Fruit fly (Drosophila melanogaster) whole organism, prepupa: ENCODE data around the gene CG33927.

Source experiments
- Blimp-1 ChIP-seq: fragments of 200-800 bp; sonication (Bioruptor generic); optimal IDR thresholded peaks from 3 replicates; lab custom pipeline; 2017; ENCODE audit warnings: missing biosample characterization, missing genetic modification characterization, mild to moderate bottlenecking, moderate library complexity, missing genetic modification reagents
- CG10631 ChIP-seq: fragments of 200-800 bp; sonication (Bioruptor generic); optimal IDR thresholded peaks from 2 replicates; lab custom pipeline; 2016; ENCODE audit warnings: missing biosample characterization, missing genetic modification characterization
- CG10669 ChIP-seq: fragments of 200-800 bp; sonication (Bioruptor generic); optimal IDR thresholded peaks from 3 replicates; lab custom pipeline; 2018; ENCODE audit warnings: missing biosample characterization, mild to moderate bottlenecking, missing genetic modification characterization, moderate library complexity
- CG11294 ChIP-seq: fragments of 200-800 bp; sonication (Bioruptor generic); IDR thresholded peaks from 2 replicates; pipeline ENCODE4 v1.3.6; 2022; ENCODE audit warnings: missing biosample characterization, missing genetic modification characterization
- CG11762 ChIP-seq: fragments of 200-800 bp; sonication (Bioruptor generic); optimal IDR thresholded peaks from 3 replicates; lab custom pipeline; 2016; ENCODE audit warnings: missing biosample characterization, missing genetic modification characterization; ENCODE audit not compliant: insufficient read depth
- CG11902 ChIP-seq: fragments of 200-800 bp; sonication (Bioruptor generic); optimal IDR thresholded peaks from 3 replicates; lab custom pipeline; 2016; ENCODE audit warnings: missing biosample characterization, missing genetic modification characterization
- CG15336 ChIP-seq: fragments of 200-800 bp; sonication (Bioruptor generic); IDR thresholded peaks from 2 replicates; pipeline ENCODE4 v1.3.6; 2022; ENCODE audit warnings: missing biosample characterization, missing genetic modification characterization
- CG1621 ChIP-seq: fragments of 200-800 bp; sonication (Bioruptor generic); optimal IDR thresholded peaks from 3 replicates; lab custom pipeline; 2018; ENCODE audit warnings: missing biosample characterization, mild to moderate bottlenecking, missing genetic modification characterization
- CG16779 ChIP-seq: fragments of 200-800 bp; sonication (Bioruptor generic); optimal IDR thresholded peaks from 3 replicates; lab custom pipeline; 2017; ENCODE audit warnings: missing biosample characterization, mild to moderate bottlenecking, missing genetic modification characterization
- CG3032 ChIP-seq: fragments of 200-800 bp; optimal IDR thresholded peaks from 2 replicates; lab custom pipeline; 2019; ENCODE audit warnings: missing biosample characterization, mild to moderate bottlenecking, missing genetic modification characterization, moderate library complexity
- CG31627 ChIP-seq: fragments of 200-800 bp; sonication (Bioruptor generic); optimal IDR thresholded peaks from 3 replicates; lab custom pipeline; 2016; ENCODE audit warnings: missing biosample characterization, missing genetic modification characterization
- CG32006 ChIP-seq: fragments of 200-800 bp; sonication (Bioruptor generic); optimal IDR thresholded peaks from 3 replicates; lab custom pipeline; 2017; ENCODE audit warnings: missing biosample characterization, mild to moderate bottlenecking, missing genetic modification characterization
- CG34406 ChIP-seq: fragments of 200-800 bp; sonication (Bioruptor generic); optimal IDR thresholded peaks from 3 replicates; lab custom pipeline; 2016; ENCODE audit warnings: missing biosample characterization, missing genetic modification characterization
- CG4318 ChIP-seq: fragments of 200-800 bp; sonication (Bioruptor generic); optimal IDR thresholded peaks from 3 replicates; lab custom pipeline; 2017; ENCODE audit warnings: missing biosample characterization, mild to moderate bottlenecking, missing genetic modification characterization
- CG6163 ChIP-seq: fragments of 200-800 bp; sonication (Bioruptor generic); IDR thresholded peaks from 3 replicates; pipeline ENCODE4 v1.3.6; 2022; ENCODE audit warnings: missing biosample characterization, missing genetic modification characterization
- CG6276 ChIP-seq: fragments of 200-800 bp; sonication (Bioruptor generic); optimal IDR thresholded peaks from 2 replicates; lab custom pipeline; 2017; ENCODE audit warnings: missing biosample characterization, mild to moderate bottlenecking, missing genetic modification characterization
- CG6792 ChIP-seq: fragments of 200-800 bp; sonication (Bioruptor generic); optimal IDR thresholded peaks from 3 replicates; lab custom pipeline; 2016; ENCODE audit warnings: missing biosample characterization, missing genetic modification characterization
- CG6808 ChIP-seq: fragments of 200-800 bp; sonication (Bioruptor generic); optimal IDR thresholded peaks from 3 replicates; lab custom pipeline; 2017; ENCODE audit warnings: missing biosample characterization, missing genetic modification characterization, mild to moderate bottlenecking, moderate library complexity, missing genetic modification reagents
- CG6854 ChIP-seq: fragments of 200-800 bp; sonication (Bioruptor generic); optimal IDR thresholded peaks from 2 replicates; lab custom pipeline; 2017; ENCODE audit warnings: missing biosample characterization, mild to moderate bottlenecking, missing genetic modification characterization
- CG7368 ChIP-seq: fragments of 200-800 bp; sonication (Bioruptor generic); optimal IDR thresholded peaks from 3 replicates; lab custom pipeline; 2016; ENCODE audit warnings: missing biosample characterization, missing genetic modification characterization
- CG8119 ChIP-seq: fragments of 200-800 bp; sonication (Bioruptor generic); IDR thresholded peaks from 3 replicates; pipeline ENCODE4 v1.3.6; 2022; ENCODE audit warnings: missing biosample characterization, missing genetic modification characterization
- CG8319 ChIP-seq: fragments of 200-800 bp; sonication (Bioruptor generic); optimal IDR thresholded peaks from 3 replicates; lab custom pipeline; 2016; ENCODE audit warnings: missing biosample characterization, missing genetic modification characterization
- CG8632 ChIP-seq: fragments of 200-800 bp; sonication (Bioruptor generic); optimal IDR thresholded peaks from 3 replicates; lab custom pipeline; 2016; ENCODE audit warnings: missing biosample characterization, missing genetic modification characterization
- CG9139 ChIP-seq: fragments of 200-800 bp; sonication (Bioruptor generic); optimal IDR thresholded peaks from 3 replicates; lab custom pipeline; 2017; ENCODE audit warnings: missing biosample characterization, mild to moderate bottlenecking, missing genetic modification characterization
- Eip78C ChIP-seq: fragments of 200-800 bp; sonication (Bioruptor generic); peaks from one replicate; lab custom pipeline; 2016; ENCODE audit warnings: missing biosample characterization, missing genetic modification characterization
- Eip93F ChIP-seq: fragments of 200-800 bp; sonication (Bioruptor generic); optimal IDR thresholded peaks from 2 replicates; lab custom pipeline; 2016; ENCODE audit warnings: missing biosample characterization, mild to moderate bottlenecking, missing genetic modification characterization
- Ets21C ChIP-seq: fragments of 200-800 bp; sonication (Bioruptor generic); optimal IDR thresholded peaks from 3 replicates; lab custom pipeline; 2016; ENCODE audit warnings: missing biosample characterization, missing genetic modification characterization
- Gug ChIP-seq: fragments of 200-800 bp; sonication (Bioruptor generic); IDR thresholded peaks from 2 replicates; pipeline ENCODE4 v1.3.6; 2022; ENCODE audit warnings: missing biosample characterization, missing genetic modification characterization
- Hr39 ChIP-seq: fragments of 200-800 bp; sonication (Bioruptor generic); optimal IDR thresholded peaks from 2 replicates; lab custom pipeline; 2016; ENCODE audit warnings: missing biosample characterization, missing genetic modification characterization
- Hr4 ChIP-seq: fragments of 200-800 bp; sonication (Bioruptor generic); optimal IDR thresholded peaks from 3 replicates; lab custom pipeline; 2016; ENCODE audit warnings: missing biosample characterization, missing genetic modification characterization
- Lpt ChIP-seq: fragments of 200-800 bp; sonication (Bioruptor generic); optimal IDR thresholded peaks from 3 replicates; lab custom pipeline; 2016; ENCODE audit warnings: missing biosample characterization, missing genetic modification characterization
- OdsH ChIP-seq: fragments of 200-800 bp; sonication (Bioruptor generic); optimal IDR thresholded peaks from 3 replicates; lab custom pipeline; 2016; ENCODE audit warnings: missing biosample characterization, missing genetic modification characterization
- Smox ChIP-seq: fragments of 200-800 bp; sonication (Bioruptor generic); optimal IDR thresholded peaks from 3 replicates; lab custom pipeline; 2016; ENCODE audit warnings: missing biosample characterization, missing genetic modification characterization
- Sox102F ChIP-seq: fragments of 200-800 bp; sonication (Bioruptor generic); optimal IDR thresholded peaks from 2 replicates; lab custom pipeline; 2016; ENCODE audit warnings: missing biosample characterization, mild to moderate bottlenecking, missing genetic modification characterization
- Sox14 ChIP-seq: fragments of 200-800 bp; sonication (Bioruptor generic); optimal IDR thresholded peaks from 3 replicates; lab custom pipeline; 2016; ENCODE audit warnings: missing biosample characterization, missing genetic modification characterization
- Sox15 ChIP-seq: fragments of 200-800 bp; sonication (Bioruptor generic); optimal IDR thresholded peaks from 3 replicates; lab custom pipeline; 2016; ENCODE audit warnings: missing biosample characterization, missing genetic modification characterization
- acj6 ChIP-seq: fragments of 200-800 bp; sonication (Bioruptor generic); optimal IDR thresholded peaks from 3 replicates; lab custom pipeline; 2016; ENCODE audit warnings: missing biosample characterization, missing genetic modification characterization
- cyc ChIP-seq: fragments of 200-800 bp; sonication (Bioruptor generic); optimal IDR thresholded peaks from 3 replicates; lab custom pipeline; 2016; ENCODE audit warnings: missing biosample characterization, missing genetic modification characterization
- dac ChIP-seq: fragments of 200-800 bp; sonication (Bioruptor generic); optimal IDR thresholded peaks from 2 replicates; lab custom pipeline; 2017; ENCODE audit warnings: missing biosample characterization, mild to moderate bottlenecking, missing genetic modification characterization
- dsx ChIP-seq: fragments of 200-800 bp; optimal IDR thresholded peaks from 3 replicates; lab custom pipeline; 2019; ENCODE audit warnings: missing biosample characterization, mild to moderate bottlenecking, missing genetic modification characterization, moderate library complexity; ENCODE audit not compliant: poor library complexity, severe bottlenecking
- eg ChIP-seq: fragments of 200-800 bp; sonication (Bioruptor generic); IDR thresholded peaks from 3 replicates; pipeline ENCODE4 v1.3.6; 2022; ENCODE audit warnings: missing biosample characterization, missing genetic modification characterization
- esn ChIP-seq: fragments of 200-800 bp; sonication (Bioruptor generic); optimal IDR thresholded peaks from 2 replicates; lab custom pipeline; 2016; ENCODE audit warnings: missing biosample characterization, mild to moderate bottlenecking, missing genetic modification characterization, moderate library complexity
- fkh ChIP-seq: fragments of 200-800 bp; sonication (Bioruptor generic); optimal IDR thresholded peaks from 3 replicates; lab custom pipeline; 2017; ENCODE audit warnings: missing biosample characterization, mild to moderate bottlenecking, missing genetic modification characterization, moderate library complexity
- lz ChIP-seq: fragments of 200-800 bp; sonication (Bioruptor generic); optimal IDR thresholded peaks from 3 replicates; lab custom pipeline; 2016; ENCODE audit warnings: missing biosample characterization, missing genetic modification characterization
- pdm3 ChIP-seq: fragments of 200-800 bp; sonication (Bioruptor generic); optimal IDR thresholded peaks from 3 replicates; lab custom pipeline; 2016; ENCODE audit warnings: missing biosample characterization, missing genetic modification characterization
- salr ChIP-seq, 2 experiments: fragments of 200-800 bp; sonication (Bioruptor generic); optimal IDR thresholded peaks; 3 replicates each; lab custom pipeline; 2016 to 2018; ENCODE audit warnings: missing biosample characterization in 2 of 2, missing genetic modification characterization in 2 of 2, mild to moderate bottlenecking in 1 of 2
- spab ChIP-seq: fragments of 200-800 bp; sonication (Bioruptor generic); optimal IDR thresholded peaks from 2 replicates; lab custom pipeline; 2017; ENCODE audit warnings: missing biosample characterization, mild to moderate bottlenecking, missing genetic modification characterization, missing genetic modification reagents
- ss ChIP-seq, 2 experiments: fragments of 200-800 bp; sonication (Bioruptor generic); optimal IDR thresholded peaks; 2 replicates in 1 of 2; 3 replicates in 1 of 2; lab custom pipeline; 2017 to 2018; ENCODE audit warnings: mild to moderate bottlenecking in 2 of 2, missing biosample characterization in 2 of 2, missing genetic modification characterization in 2 of 2, moderate library complexity in 1 of 2
- svp ChIP-seq: fragments of 200-800 bp; sonication (Bioruptor generic); peaks from one replicate; lab custom pipeline; 2016; ENCODE audit warnings: missing biosample characterization, missing genetic modification characterization
- topi ChIP-seq: fragments of 200-800 bp; sonication (Bioruptor generic); optimal IDR thresholded peaks from 3 replicates; lab custom pipeline; 2016; ENCODE audit warnings: missing biosample characterization, missing genetic modification characterization

The CG33927 gene

DNA sequence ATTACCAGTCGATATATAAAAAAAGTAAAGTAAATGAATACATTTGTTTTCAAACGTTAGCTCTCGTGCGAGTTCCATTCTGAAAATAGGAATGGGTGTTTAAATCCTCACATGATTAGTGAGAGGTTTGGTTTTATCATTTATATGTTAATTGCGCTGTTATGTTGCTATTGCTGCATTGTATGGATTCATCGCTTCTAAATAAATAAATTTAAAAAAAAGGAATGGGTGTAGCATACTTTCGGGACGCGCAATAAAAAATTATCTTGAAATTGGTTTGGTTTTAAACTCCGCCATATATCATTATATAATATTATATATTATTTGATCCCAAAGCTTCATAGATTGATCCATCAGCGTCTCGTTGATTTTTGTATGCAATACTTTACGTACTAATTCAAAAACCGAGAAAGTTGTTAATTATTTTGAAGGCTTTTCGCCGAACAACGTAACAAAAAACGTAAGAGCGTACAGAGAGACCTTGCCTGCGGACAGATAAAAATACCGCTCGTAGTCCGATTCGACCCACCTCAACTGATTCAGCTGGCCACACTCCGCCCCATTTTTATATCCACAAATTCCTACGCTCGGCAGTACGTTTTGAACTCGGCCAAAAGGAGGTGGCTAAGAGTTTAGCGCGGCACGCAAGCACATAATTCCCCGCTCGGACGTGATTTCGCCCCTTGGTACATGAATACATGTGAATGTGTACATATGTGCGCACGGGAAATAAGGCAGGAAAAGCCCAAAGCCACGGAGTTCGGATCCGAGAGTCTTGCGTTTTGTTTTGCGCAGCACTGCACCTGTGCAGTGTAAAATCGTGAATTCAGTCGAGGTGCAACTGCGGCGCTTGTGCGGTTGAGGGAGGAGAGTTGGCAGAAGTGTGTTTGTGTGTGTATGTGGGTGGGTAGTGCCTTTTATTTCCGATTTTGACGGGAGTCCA, 31.1 kb downstream of the CG33927 start, which contains the start of gene smash:
Gene smash, plus strand, starts transcription at position 589 of the 943 bp plus-strand sequence.
- TF ChIP-seq CG7368 (GFP tag; lab: Kevin White, UChicago): no peak
- no peak for TF ChIP-seq CG31627 (GFP tag; lab: Kevin White, UChicago)
- TF ChIP-seq CG10669 (GFP tag; lab: Kevin White, UChicago): no peak
- no peak for TF ChIP-seq Blimp-1 (GFP tag; lab: Kevin White, UChicago)
- no peak for TF ChIP-seq CG4318 (GFP tag; lab: Kevin White, UChicago)
- TF ChIP-seq fkh (GFP tag; lab: Kevin White, UChicago): no peak
- no peak for TF ChIP-seq pdm3 (GFP tag; lab: Kevin White, UChicago)
- no peak for TF ChIP-seq CG10631 (GFP tag; lab: Kevin White, UChicago)
- TF ChIP-seq CG34406: no peak
- peak; percentile 62 for TF ChIP-seq CG6808
- peak; percentile 83 for TF ChIP-seq CG1621 (tag; lab: Kevin White, UChicago)
- TF ChIP-seq Hr39 (GFP tag; lab: Kevin White, UChicago): no peak
- no peak for TF ChIP-seq CG8319 (GFP tag; lab: Kevin White, UChicago)
- TF ChIP-seq spab (GFP tag; lab: Kevin White, UChicago): no peak
- no peak for TF ChIP-seq acj6 (GFP tag; lab: Kevin White, UChicago)
- TF ChIP-seq dac: no peak
- peak; percentile 46 for TF ChIP-seq dsx (GFP tag; lab: Kevin White, UChicago)
- TF ChIP-seq CG15336 (GFP tag; lab: Robert Waterston, UW): peak; percentile 57
- TF ChIP-seq svp (GFP tag; lab: Kevin White, UChicago): no peak
- TF ChIP-seq CG9139: no peak
- no peak; the same call in 1 of the 2 replicates for TF ChIP-seq CG11294 (GFP tag; lab: Robert Waterston, UW)
- TF ChIP-seq eg (GFP tag; lab: Robert Waterston, UW): peak; percentile 67; the same call in 1 of the 3 replicates
- peak; percentile 70; the same call in 2 of the 3 replicates for TF ChIP-seq CG6163 (GFP tag; lab: Robert Waterston, UW)
- TF ChIP-seq CG8119 (GFP tag; lab: Robert Waterston, UW): peak; percentile 45; the same call in 2 of the 3 replicates
- TF ChIP-seq CG11762 (GFP tag; lab: Kevin White, UChicago): no peak
- TF ChIP-seq esn (GFP tag; lab: Kevin White, UChicago): peak; percentile 48
- peak; percentile 34 for TF ChIP-seq CG3032
- no peak for TF ChIP-seq CG11902 (GFP tag; lab: Kevin White, UChicago)
- no peak for TF ChIP-seq Sox15 (GFP tag; lab: Kevin White, UChicago)
- TF ChIP-seq Lpt: peak; percentile 71
- no peak for TF ChIP-seq Smox (GFP tag; lab: Kevin White, UChicago)
- peak; percentile 26 for TF ChIP-seq CG6276
- no peak for TF ChIP-seq OdsH (GFP tag; lab: Kevin White, UChicago)
- TF ChIP-seq Eip78C (GFP tag; lab: Kevin White, UChicago): peak; percentile 86
- TF ChIP-seq topi (GFP tag; lab: Kevin White, UChicago): peak; percentile 15
- TF ChIP-seq Sox14 (GFP tag; lab: Kevin White, UChicago): peak; percentile 40
- peak; percentile 27 for TF ChIP-seq CG6792 (GFP tag; lab: Kevin White, UChicago)
- TF ChIP-seq Hr4 (GFP tag; lab: Kevin White, UChicago): no peak
- peak in 1 of 2 experiments; percentile 9 for TF ChIP-seq salr (GFP tag; optimal IDR thresholded peaks at IDR 0.05; lab: Kevin White, UChicago)
- TF ChIP-seq lz (GFP tag; lab: Kevin White, UChicago): peak; percentile 36
- no peak for TF ChIP-seq CG32006 (GFP tag; lab: Kevin White, UChicago)
- no peak for TF ChIP-seq Ets21C (GFP tag; lab: Kevin White, UChicago)
- peak; percentile 31 for TF ChIP-seq cyc
- TF ChIP-seq CG8632 (GFP tag; lab: Kevin White, UChicago): peak; percentile 22
- peak; percentile 65 for TF ChIP-seq CG6854 (GFP tag; lab: Kevin White, UChicago)
- no peak for TF ChIP-seq Gug
- TF ChIP-seq Eip93F (GFP tag; lab: Kevin White, UChicago): no peak
- peak; percentile 71 for TF ChIP-seq CG16779 (tag; lab: Kevin White, UChicago)
- TF ChIP-seq ss (GFP tag; optimal IDR thresholded peaks at IDR 0.05; lab: Kevin White, UChicago): peak; percentile 53 to 69
- no peak for TF ChIP-seq Sox102F (GFP tag; lab: Kevin White, UChicago)
